Fruit fly (Drosophila melanogaster) whole organism, embryonic: Measurements from ENCODE around the gene Prosbeta6.

Experiments used
- CG11093 ChIP-seq: fragments of 200-800 bp; sonication (Bioruptor generic); IDR thresholded peaks from 3 replicates; pipeline ENCODE4 v1.3.6; 2022; ENCODE audit warnings: missing biosample characterization, missing genetic modification characterization
- CG11695 ChIP-seq: fragments of 200-800 bp; sonication (Bioruptor generic); IDR thresholded peaks from 3 replicates; pipeline ENCODE4 v1.3.6; 2022; ENCODE audit warnings: missing biosample characterization, missing genetic modification characterization
- CG12071 ChIP-seq: fragments of 200-800 bp; sonication (Bioruptor generic); optimal IDR thresholded peaks from 3 replicates; lab custom pipeline; 2018; ENCODE audit warnings: missing biosample characterization, mild to moderate bottlenecking, missing genetic modification characterization
- CG12659 ChIP-seq: fragments of 200-800 bp; sonication (Bioruptor generic); optimal IDR thresholded peaks from 3 replicates; lab custom pipeline; 2017; ENCODE audit warnings: mild to moderate bottlenecking, missing biosample characterization, missing genetic modification reagents, missing genetic modification characterization
- CG13424 ChIP-seq: fragments of 200-800 bp; sonication (Bioruptor generic); optimal IDR thresholded peaks from 2 replicates; lab custom pipeline; 2019; ENCODE audit warnings: missing biosample characterization, mild to moderate bottlenecking, missing genetic modification characterization, moderate library complexity
- CG13894 ChIP-seq: fragments of 200-800 bp; sonication (Bioruptor generic); optimal IDR thresholded peaks from 3 replicates; lab custom pipeline; 2018; ENCODE audit warnings: missing biosample characterization, mild to moderate bottlenecking, missing genetic modification characterization, moderate library complexity
- CG17568 ChIP-seq: fragments of 200-800 bp; sonication (Bioruptor generic); optimal IDR thresholded peaks from 2 replicates; lab custom pipeline; 2018; ENCODE audit warnings: missing biosample characterization, mild to moderate bottlenecking, missing genetic modification characterization, moderate library complexity
- CG17912 ChIP-seq: fragments of 200-800 bp; sonication (Bioruptor generic); optimal IDR thresholded peaks from 2 replicates; lab custom pipeline; 2018; ENCODE audit warnings: missing biosample characterization, mild to moderate bottlenecking, missing genetic modification characterization
- CG2678 ChIP-seq: fragments of 200-800 bp; sonication (Bioruptor generic); optimal IDR thresholded peaks from 3 replicates; lab custom pipeline; 2019; ENCODE audit warnings: missing biosample characterization, mild to moderate bottlenecking, missing genetic modification characterization, moderate library complexity
- CG33213 ChIP-seq: fragments of 200-800 bp; sonication (Bioruptor generic); optimal IDR thresholded peaks from 3 replicates; lab custom pipeline; 2016; ENCODE audit warnings: missing biosample characterization, missing genetic modification characterization
- CG34224 ChIP-seq: fragments of 200-800 bp; sonication (Bioruptor generic); IDR thresholded peaks from 3 replicates; pipeline ENCODE4 v1.3.6; 2022; ENCODE audit warnings: missing biosample characterization, missing genetic modification characterization; ENCODE audit not compliant: partially characterized antibody
- CG3995 ChIP-seq: fragments of 200-800 bp; sonication (Bioruptor generic); optimal IDR thresholded peaks from 3 replicates; lab custom pipeline; 2016; ENCODE audit warnings: missing biosample characterization, missing genetic modification characterization
- CG42726 ChIP-seq: fragments of 200-800 bp; sonication (Bioruptor generic); IDR thresholded peaks from 2 replicates; pipeline ENCODE4 v1.3.6; 2022; ENCODE audit warnings: missing biosample characterization, missing genetic modification characterization; ENCODE audit not compliant: partially characterized antibody
- CG4282 ChIP-seq: fragments of 200-800 bp; sonication (Bioruptor generic); optimal IDR thresholded peaks from 2 replicates; lab custom pipeline; 2016; ENCODE audit warnings: missing biosample characterization, missing genetic modification characterization
- CG4707 ChIP-seq: fragments of 200-800 bp; sonication (Bioruptor generic); optimal IDR thresholded peaks from 2 replicates; lab custom pipeline; 2018; ENCODE audit warnings: missing biosample characterization, mild to moderate bottlenecking, missing genetic modification characterization, moderate library complexity
- CG6272 ChIP-seq: fragments of 200-800 bp; sonication (Bioruptor generic); IDR thresholded peaks from 2 replicates; pipeline ENCODE4 v1.3.6; 2022; ENCODE audit warnings: missing biosample characterization, missing genetic modification characterization
- CG7786 ChIP-seq: fragments of 200-800 bp; sonication (Bioruptor generic); optimal IDR thresholded peaks from 2 replicates; lab custom pipeline; 2016; ENCODE audit warnings: missing biosample characterization, missing genetic modification characterization
- CG9215 ChIP-seq: fragments of 200-800 bp; sonication (Bioruptor generic); IDR thresholded peaks from 2 replicates; pipeline ENCODE4 v1.3.6; 2022; ENCODE audit warnings: missing biosample characterization, missing genetic modification characterization
- Chrac-16 ChIP-seq: fragments of 200-800 bp; sonication (Bioruptor generic); optimal IDR thresholded peaks from 3 replicates; lab custom pipeline; 2016; ENCODE audit warnings: missing biosample characterization, missing genetic modification characterization
- CoRest ChIP-seq: fragments of 200-800 bp; sonication (Bioruptor generic); optimal IDR thresholded peaks from 3 replicates; lab custom pipeline; 2018; ENCODE audit warnings: missing biosample characterization, mild to moderate bottlenecking, missing genetic modification characterization, moderate library complexity
- CrebB ChIP-seq: fragments of 200-800 bp; sonication (Bioruptor generic); optimal IDR thresholded peaks from 3 replicates; lab custom pipeline; 2018; ENCODE audit warnings: missing biosample characterization, mild to moderate bottlenecking, missing genetic modification characterization
- D19A ChIP-seq: fragments of 200-800 bp; optimal IDR thresholded peaks from 3 replicates; lab custom pipeline; 2019; ENCODE audit warnings: missing biosample characterization, mild to moderate bottlenecking, missing genetic modification characterization, moderate library complexity
- Dek ChIP-seq: fragments of 200-800 bp; sonication (Bioruptor generic); optimal IDR thresholded peaks from 3 replicates; lab custom pipeline; 2019; ENCODE audit warnings: missing biosample characterization, mild to moderate bottlenecking, missing genetic modification characterization, moderate library complexity
- Doc2 ChIP-seq: fragments of 200-800 bp; sonication (Bioruptor generic); IDR thresholded peaks from 2 replicates; pipeline ENCODE4 v1.3.6; 2022; ENCODE audit warnings: missing biosample characterization, missing genetic modification characterization
- Hey ChIP-seq: fragments of 200-800 bp; sonication (Bioruptor generic); optimal IDR thresholded peaks from 3 replicates; lab custom pipeline; 2018; ENCODE audit warnings: missing biosample characterization, mild to moderate bottlenecking, missing genetic modification characterization
- Hr78 ChIP-seq, 2 experiments: fragments of 200-800 bp in 1 of 2; fragments of >200 bp in 1 of 2; sonication (Bioruptor generic) in 1 of 2; optimal IDR thresholded peaks; 2 replicates each; lab custom pipeline; 2017 to 2019; ENCODE audit warnings: missing biosample characterization in 2 of 2, missing genetic modification characterization in 2 of 2, mild to moderate bottlenecking in 1 of 2, moderate library complexity in 1 of 2
- Lhr ChIP-seq: fragments of 200-800 bp; sonication (Bioruptor generic); optimal IDR thresholded peaks from 3 replicates; lab custom pipeline; 2017; ENCODE audit warnings: mild to moderate bottlenecking, missing biosample characterization, missing genetic modification reagents, missing genetic modification characterization
- MTF-1 ChIP-seq: fragments of 200-800 bp; sonication (Bioruptor generic); optimal IDR thresholded peaks from 2 replicates; lab custom pipeline; 2018; ENCODE audit warnings: missing biosample characterization, mild to moderate bottlenecking, missing genetic modification characterization, borderline replicate concordance
- NC2β ChIP-seq: fragments of 200-800 bp; sonication (Bioruptor generic); optimal IDR thresholded peaks from 2 replicates; lab custom pipeline; 2016; ENCODE audit warnings: missing biosample characterization, missing genetic modification characterization
- NK7.1 ChIP-seq: fragments of 200-800 bp; sonication (Bioruptor generic); optimal IDR thresholded peaks from 3 replicates; lab custom pipeline; 2016; ENCODE audit warnings: missing biosample characterization, missing genetic modification characterization
- Nf-YB ChIP-seq: fragments of 200-800 bp; sonication (Bioruptor generic); optimal IDR thresholded peaks from 3 replicates; lab custom pipeline; 2019; ENCODE audit warnings: missing biosample characterization, mild to moderate bottlenecking, missing genetic modification characterization, moderate library complexity
- Oli ChIP-seq: fragments of 200-800 bp; sonication (Bioruptor generic); optimal IDR thresholded peaks from 2 replicates; lab custom pipeline; 2018; ENCODE audit warnings: missing biosample characterization, mild to moderate bottlenecking, missing genetic modification characterization, moderate library complexity
- az2 ChIP-seq: fragments of 200-800 bp; sonication (Bioruptor generic); optimal IDR thresholded peaks from 3 replicates; lab custom pipeline; 2016; ENCODE audit warnings: missing biosample characterization, missing genetic modification characterization
- bigmax ChIP-seq: fragments of 200-800 bp; sonication (Bioruptor generic); optimal IDR thresholded peaks from 2 replicates; lab custom pipeline; 2018; ENCODE audit warnings: missing biosample characterization, mild to moderate bottlenecking, missing genetic modification characterization
- chm ChIP-seq: fragments of 200-800 bp; sonication (Bioruptor generic); IDR thresholded peaks from 2 replicates; pipeline ENCODE4 v1.3.6; 2022; ENCODE audit warnings: missing biosample characterization, missing genetic modification characterization
- crc ChIP-seq: fragments of 200-800 bp; sonication (Bioruptor generic); optimal IDR thresholded peaks from 2 replicates; lab custom pipeline; 2016; ENCODE audit warnings: missing biosample characterization, missing genetic modification characterization
- ewg ChIP-seq: fragments of 200-800 bp; sonication (Bioruptor generic); optimal IDR thresholded peaks from 3 replicates; lab custom pipeline; 2017; ENCODE audit warnings: mild to moderate bottlenecking, missing biosample characterization, missing genetic modification reagents, missing genetic modification characterization
- fru ChIP-seq: fragments of >200 bp; optimal IDR thresholded peaks from 2 replicates; lab custom pipeline; 2017
- gcm ChIP-seq: fragments of 200-800 bp; sonication (Bioruptor generic); optimal IDR thresholded peaks from 2 replicates; lab custom pipeline; 2019; ENCODE audit warnings: missing biosample characterization, mild to moderate bottlenecking, missing genetic modification characterization, moderate library complexity
- gt ChIP-seq: fragments of 200-800 bp; sonication (Bioruptor generic); IDR thresholded peaks from 2 replicates; pipeline ENCODE4 v1.3.6; 2022; ENCODE audit warnings: missing biosample characterization, missing genetic modification characterization
- kni ChIP-seq: fragments of 200-800 bp; sonication (Bioruptor generic); optimal IDR thresholded peaks from 3 replicates; lab custom pipeline; 2017; ENCODE audit warnings: mild to moderate bottlenecking, missing biosample characterization, missing genetic modification reagents, missing genetic modification characterization
- lilli ChIP-seq: fragments of 200-800 bp; sonication (Bioruptor generic); optimal IDR thresholded peaks from 3 replicates; lab custom pipeline; 2016; ENCODE audit warnings: missing biosample characterization, missing genetic modification characterization
- maf-S ChIP-seq: fragments of 200-800 bp; sonication (Bioruptor generic); optimal IDR thresholded peaks from 2 replicates; lab custom pipeline; 2016; ENCODE audit warnings: missing biosample characterization, missing genetic modification characterization
- nom ChIP-seq: fragments of 200-800 bp; sonication (Bioruptor generic); optimal IDR thresholded peaks from 2 replicates; lab custom pipeline; 2017; ENCODE audit warnings: missing biosample characterization, missing genetic modification characterization, mild to moderate bottlenecking, moderate library complexity, missing genetic modification reagents
- otp ChIP-seq: fragments of 200-800 bp; sonication (Bioruptor generic); IDR thresholded peaks from 3 replicates; pipeline ENCODE4, ENCODE4 v1.3.6; 2022; ENCODE audit warnings: missing biosample characterization, missing genetic modification characterization
- repo ChIP-seq: fragments of 200-800 bp; sonication (Bioruptor generic); optimal IDR thresholded peaks from 2 replicates; lab custom pipeline; 2016; ENCODE audit warnings: missing biosample characterization, missing genetic modification characterization
- shn ChIP-seq: fragments of 200-800 bp; sonication (Bioruptor generic); optimal IDR thresholded peaks from 3 replicates; lab custom pipeline; 2016; ENCODE audit warnings: missing biosample characterization, missing genetic modification characterization
- sima ChIP-seq: fragments of 200-800 bp; sonication (Bioruptor generic); optimal IDR thresholded peaks from 2 replicates; lab custom pipeline; 2016; ENCODE audit warnings: missing biosample characterization, missing genetic modification characterization
- tup ChIP-seq: fragments of 200-800 bp; sonication (Bioruptor generic); optimal IDR thresholded peaks from 2 replicates; lab custom pipeline; 2016; ENCODE audit warnings: missing biosample characterization, mild to moderate bottlenecking, missing genetic modification characterization, moderate library complexity
- wek ChIP-seq: fragments of 200-800 bp; sonication (Bioruptor generic); optimal IDR thresholded peaks from 3 replicates; lab custom pipeline; 2018; ENCODE audit warnings: missing biosample characterization, mild to moderate bottlenecking, missing genetic modification characterization, moderate library complexity

Prosbeta6 gene

DNA sequence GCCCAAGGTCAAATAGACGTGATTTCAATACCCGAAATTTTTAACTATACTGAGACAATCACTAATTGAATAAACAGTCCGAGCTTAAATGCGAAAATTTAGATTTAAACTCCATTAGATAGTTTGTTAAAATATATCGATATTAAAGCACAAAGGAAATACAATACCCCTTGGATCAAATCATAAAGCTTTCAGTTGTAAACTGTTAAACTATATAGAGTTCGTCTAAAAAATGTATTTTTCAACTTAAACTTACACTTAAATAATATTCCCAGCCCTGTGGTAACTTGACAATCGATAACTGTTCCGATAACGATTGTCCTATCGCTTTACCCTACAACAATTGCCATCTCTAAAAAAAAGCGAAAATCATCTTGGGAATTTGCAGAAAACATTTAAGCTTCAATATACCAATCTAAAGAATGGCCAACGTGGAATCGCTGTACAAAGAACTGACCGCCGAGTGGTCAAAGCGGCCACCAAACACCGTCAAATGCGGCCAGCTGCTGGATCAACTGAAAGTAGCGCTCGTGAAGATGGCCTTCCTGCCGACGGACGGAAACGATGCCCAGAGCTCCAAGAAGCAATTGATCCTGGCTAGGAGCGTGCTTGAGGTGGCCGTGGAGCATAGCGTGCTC is 27.4 kb downstream of the Prosbeta6 start, which contains the start of gene Rpn12 (continued):
- TF ChIP-seq CG34224 (peak; percentile 83), fru (lab: Kevin White, UChicago) (no peak), gcm (no peak), CG11093 (no peak), CG7786 (GFP tag; lab: Kevin White, UChicago) (no peak), CG13424 (peak; percentile 61), CG33213 (GFP tag; lab: Kevin White, UChicago) (no peak), CG13894 (peak; percentile 66), Chrac-16 (GFP tag; lab: Kevin White, UChicago) (peak; percentile 33), Hr78 (GFP tag; optimal IDR thresholded peaks at IDR 0.05; lab: Kevin White, UChicago) (no peak), CG12659 (peak; percentile 43), CG4282 (GFP tag; lab: Kevin White, UChicago) (no peak), otp (no peak), wek (GFP tag; lab: Kevin White, UChicago) (no peak), sima (GFP tag; lab: Kevin White, UChicago) (no peak), CG42726 (GFP tag; lab: Robert Waterston, UW) (no peak; the same call in 1 of the 2 replicates), CG3995 (peak; percentile 70), Lhr (GFP tag; lab: Kevin White, UChicago) (no peak), CG17568 (no peak), Oli (tag; lab: Kevin White, UChicago) (no peak), lilli (GFP tag; lab: Kevin White, UChicago) (peak; percentile 58), MTF-1 (GFP tag; lab: Kevin White, UChicago) (no peak), NC2β (GFP tag; lab: Kevin White, UChicago) (no peak), CG4707 (GFP tag; lab: Kevin White, UChicago) (no peak), CG17912 (no peak), Dek (tag; lab: Kevin White, UChicago) (peak; percentile 7), tup (GFP tag; lab: Kevin White, UChicago) (no peak), CG11695 (GFP tag; lab: Robert Waterston, UW) (no peak), Nf-YB (GFP tag; lab: Kevin White, UChicago) (no peak), D19A (tag; lab: Kevin White, UChicago) (peak; percentile 15), NK7.1 (no peak), ewg (GFP tag; lab: Kevin White, UChicago) (no peak), kni (GFP tag; lab: Kevin White, UChicago) (no peak), bigmax (GFP tag; lab: Kevin White, UChicago) (no peak), CG12071 (GFP tag; lab: Kevin White, UChicago) (no peak), gt (GFP tag; lab: Robert Waterston, UW) (no peak), shn (GFP tag; lab: Kevin White, UChicago) (no peak), Hey (no peak), CG9215 (GFP tag; lab: Robert Waterston, UW) (no peak), CrebB (tag; lab: Kevin White, UChicago) (no peak), crc (GFP tag; lab: Kevin White, UChicago) (no peak), CG2678 (tag; lab: Kevin White, UChicago) (peak; percentile 49), CoRest (tag; lab: Kevin White, UChicago) (peak; percentile 47), az2 (GFP tag; lab: Kevin White, UChicago) (no peak), chm (GFP tag; lab: Robert Waterston, UW) (no peak), repo (GFP tag; lab: Kevin White, UChicago) (no peak), nom (GFP tag; lab: Kevin White, UChicago) (no peak), maf-S (no peak), Doc2 (GFP tag; lab: Robert Waterston, UW) (no peak), CG6272 (no peak)
